Fruit fly (Drosophila melanogaster) whole organism: ENCODE results near the gene CG13907.

Source experiments
- CG8478 ChIP-seq: fragments of >200 bp; optimal IDR thresholded peaks from 2 replicates; lab custom pipeline; 2018; ENCODE audit warnings: inconsistent platforms
- psq ChIP-seq: fragments of >200 bp; optimal IDR thresholded peaks from 2 replicates; lab custom pipeline; 2017

DNA sequence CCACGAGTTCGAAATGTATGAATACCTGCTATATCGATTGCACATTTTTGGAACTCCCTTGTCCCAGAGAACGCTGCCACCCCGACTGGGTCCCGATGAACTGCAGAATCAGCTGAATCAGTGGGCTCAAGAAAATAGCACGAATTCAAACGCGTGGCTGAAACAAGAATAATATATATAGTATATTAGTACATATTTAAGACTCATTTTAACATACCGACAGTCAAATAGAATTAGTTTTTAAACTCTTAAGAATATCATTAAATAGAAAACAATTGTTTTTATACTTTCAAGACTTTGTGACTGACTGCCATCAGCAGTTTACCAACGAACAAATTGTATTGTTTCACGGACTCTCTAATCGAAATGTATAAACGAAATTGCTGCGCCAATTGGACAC, 15.3 kb upstream of the CG13907 start, which contains the start of gene CG34057:
- TF ChIP-seq CG8478 (no peak), psq (lab: Kevin White, UChicago) (no peak)
